Fruit fly (Drosophila melanogaster) whole organism, embryonic: ENCODE results near the gene CG31493.

Experiments used
- Antp ChIP-seq: fragments of 200-800 bp; sonication (Bioruptor generic); optimal IDR thresholded peaks from 3 replicates; lab custom pipeline; 2016; ENCODE audit warnings: missing biosample characterization, missing genetic modification characterization
- Bdp1 ChIP-seq: fragments of 200-800 bp; sonication (Bioruptor generic); optimal IDR thresholded peaks from 3 replicates; lab custom pipeline; 2016; ENCODE audit warnings: missing biosample characterization, missing genetic modification characterization
- Bgb ChIP-seq: fragments of 200-800 bp; sonication (Bioruptor generic); IDR thresholded peaks from 2 replicates; pipeline ENCODE4 v1.3.6; 2022; ENCODE audit warnings: missing biosample characterization, missing genetic modification characterization; ENCODE audit not compliant: partially characterized antibody
- CG10543 ChIP-seq: fragments of 200-800 bp; sonication (Bioruptor generic); optimal IDR thresholded peaks from 3 replicates; lab custom pipeline; 2017; ENCODE audit warnings: missing biosample characterization, mild to moderate bottlenecking, missing genetic modification characterization, moderate library complexity
- CG13424 ChIP-seq: fragments of 200-800 bp; sonication (Bioruptor generic); optimal IDR thresholded peaks from 2 replicates; lab custom pipeline; 2019; ENCODE audit warnings: missing biosample characterization, mild to moderate bottlenecking, missing genetic modification characterization, moderate library complexity
- CG15479 ChIP-seq: fragments of 200-800 bp; sonication (Bioruptor generic); optimal IDR thresholded peaks from 3 replicates; lab custom pipeline; 2019; ENCODE audit warnings: missing biosample characterization, mild to moderate bottlenecking, missing genetic modification characterization, moderate library complexity
- CG1603 ChIP-seq: fragments of 200-800 bp; sonication (Bioruptor generic); optimal IDR thresholded peaks from 2 replicates; lab custom pipeline; 2019; ENCODE audit warnings: missing biosample characterization, mild to moderate bottlenecking, missing genetic modification characterization, moderate library complexity
- CG17385 ChIP-seq: fragments of 200-800 bp; sonication (Bioruptor generic); optimal IDR thresholded peaks from 3 replicates; lab custom pipeline; 2018; ENCODE audit warnings: missing biosample characterization, mild to moderate bottlenecking, missing genetic modification characterization
- CG18011 ChIP-seq: fragments of 200-800 bp; sonication (Bioruptor generic); optimal IDR thresholded peaks from 2 replicates; lab custom pipeline; 2017; ENCODE audit warnings: missing biosample characterization, missing genetic modification characterization, mild to moderate bottlenecking, moderate library complexity, missing genotype
- CG18476 ChIP-seq: fragments of 200-800 bp; sonication (Bioruptor generic); optimal IDR thresholded peaks from 2 replicates; lab custom pipeline; 2016; ENCODE audit warnings: missing biosample characterization, mild to moderate bottlenecking, missing genetic modification characterization
- CG2120 ChIP-seq: fragments of 200-800 bp; sonication (Bioruptor generic); optimal IDR thresholded peaks from 3 replicates; lab custom pipeline; 2016; ENCODE audit warnings: missing biosample characterization, missing genetic modification characterization
- CG32532 ChIP-seq: fragments of 200-800 bp; sonication (Bioruptor generic); IDR thresholded peaks from 2 replicates; pipeline ENCODE4 v1.3.6; 2022; ENCODE audit warnings: missing biosample characterization, missing genetic modification characterization
- CG34376 ChIP-seq: fragments of 200-800 bp; sonication (Bioruptor generic); optimal IDR thresholded peaks from 2 replicates; lab custom pipeline; 2018; ENCODE audit warnings: missing biosample characterization, mild to moderate bottlenecking, missing genetic modification characterization
- CG43689 ChIP-seq: fragments of 200-800 bp; sonication (Bioruptor generic); IDR thresholded peaks from 2 replicates; pipeline ENCODE4 v1.3.6; 2022; ENCODE audit warnings: missing biosample characterization, missing genetic modification characterization
- CG4617 ChIP-seq: fragments of 200-800 bp; sonication (Bioruptor generic); optimal IDR thresholded peaks from 3 replicates; lab custom pipeline; 2016; ENCODE audit warnings: missing biosample characterization, missing genetic modification characterization, borderline replicate concordance
- CG5245 ChIP-seq: fragments of 200-800 bp; sonication (Bioruptor generic); optimal IDR thresholded peaks from 3 replicates; lab custom pipeline; 2016; ENCODE audit warnings: missing biosample characterization, missing genetic modification characterization
- CG6254 ChIP-seq: fragments of 200-800 bp; sonication (Bioruptor generic); optimal IDR thresholded peaks from 3 replicates; lab custom pipeline; 2017; ENCODE audit warnings: mild to moderate bottlenecking, missing biosample characterization, missing genetic modification reagents, missing genetic modification characterization
- CG7556 ChIP-seq: fragments of 200-800 bp; sonication (Bioruptor generic); optimal IDR thresholded peaks from 2 replicates; lab custom pipeline; 2017; ENCODE audit warnings: missing biosample characterization, mild to moderate bottlenecking, missing genetic modification characterization
- CG7745 ChIP-seq: fragments of 200-800 bp; sonication (Bioruptor generic); optimal IDR thresholded peaks from 2 replicates; lab custom pipeline; 2018; ENCODE audit warnings: missing biosample characterization, mild to moderate bottlenecking, missing genetic modification characterization, moderate library complexity
- CoRest ChIP-seq: fragments of 200-800 bp; sonication (Bioruptor generic); optimal IDR thresholded peaks from 3 replicates; lab custom pipeline; 2018; ENCODE audit warnings: missing biosample characterization, mild to moderate bottlenecking, missing genetic modification characterization, moderate library complexity
- Dbx ChIP-seq: fragments of 200-800 bp; sonication (Bioruptor generic); IDR thresholded peaks from 3 replicates; pipeline ENCODE4 v1.3.6; 2022; ENCODE audit warnings: missing biosample characterization, missing genetic modification characterization
- Med ChIP-seq: fragments of 200-800 bp; sonication (Bioruptor generic); peaks from one replicate; lab custom pipeline; 2016; ENCODE audit warnings: missing biosample characterization, missing genetic modification characterization, mild to moderate bottlenecking, inconsistent platforms, moderate library complexity
- Nf-YA ChIP-seq: fragments of 200-800 bp; sonication (Bioruptor generic); IDR thresholded peaks from 2 replicates; pipeline ENCODE4 v1.3.6; 2022; ENCODE audit warnings: missing biosample characterization, missing genetic modification characterization
- Ptx1 ChIP-seq: fragments of 200-800 bp; sonication (Bioruptor generic); IDR thresholded peaks from 2 replicates; pipeline ENCODE4 v1.3.6; 2022; ENCODE audit warnings: missing biosample characterization, missing genetic modification characterization
- Side ChIP-seq: fragments of 200-800 bp; sonication (Bioruptor generic); optimal IDR thresholded peaks from 2 replicates; lab custom pipeline; 2016; ENCODE audit warnings: missing biosample characterization, missing genetic modification characterization
- Sry-δ ChIP-seq: fragments of 200-800 bp; sonication (Bioruptor generic); optimal IDR thresholded peaks from 2 replicates; lab custom pipeline; 2016; ENCODE audit warnings: missing biosample characterization, missing genetic modification characterization
- YL-1 ChIP-seq: fragments of 200-800 bp; sonication (Bioruptor generic); optimal IDR thresholded peaks from 3 replicates; lab custom pipeline; 2017; ENCODE audit warnings: missing biosample characterization, mild to moderate bottlenecking, missing genetic modification characterization
- abd-A ChIP-seq: fragments of 200-800 bp; sonication (Bioruptor generic); optimal IDR thresholded peaks from 3 replicates; lab custom pipeline; 2019; ENCODE audit warnings: missing biosample characterization, mild to moderate bottlenecking, missing genetic modification characterization, moderate library complexity
- al ChIP-seq: fragments of 200-800 bp; sonication (Bioruptor generic); IDR thresholded peaks from 2 replicates; pipeline ENCODE4 v1.3.6; 2022; ENCODE audit warnings: missing biosample characterization, missing genetic modification characterization
- bbx ChIP-seq: fragments of 200-800 bp; sonication (Bioruptor generic); IDR thresholded peaks from 2 replicates; pipeline ENCODE4 v1.3.6; 2022; ENCODE audit warnings: missing biosample characterization, missing genetic modification characterization; ENCODE audit not compliant: partially characterized antibody
- cas ChIP-seq: fragments of 200-800 bp; sonication (Bioruptor generic); IDR thresholded peaks from 2 replicates; pipeline ENCODE4 v1.3.6; 2022; ENCODE audit warnings: missing biosample characterization, missing genetic modification characterization
- croc ChIP-seq: fragments of 200-800 bp; sonication (Bioruptor generic); conservative IDR thresholded peaks from 3 replicates; pipeline ENCODE4 v1.3.6; 2022; ENCODE audit warnings: missing biosample characterization, missing genetic modification characterization
- crol ChIP-seq: fragments of 200-800 bp; sonication (Bioruptor generic); IDR thresholded peaks from 2 replicates; pipeline ENCODE4 v1.3.6; 2022; ENCODE audit warnings: missing biosample characterization, missing genetic modification characterization
- cwo ChIP-seq: fragments of 200-800 bp; sonication (Bioruptor generic); optimal IDR thresholded peaks from 3 replicates; lab custom pipeline; 2017; ENCODE audit warnings: missing biosample characterization, missing genetic modification characterization, mild to moderate bottlenecking, moderate library complexity, missing genetic modification reagents
- jigr1 ChIP-seq: fragments of 200-800 bp; sonication (Bioruptor generic); IDR thresholded peaks from 3 replicates; pipeline ENCODE4 v1.3.6; 2022; ENCODE audit warnings: missing biosample characterization, missing genetic modification characterization
- kni ChIP-seq: fragments of 200-800 bp; sonication (Bioruptor generic); optimal IDR thresholded peaks from 3 replicates; lab custom pipeline; 2017; ENCODE audit warnings: mild to moderate bottlenecking, missing biosample characterization, missing genetic modification reagents, missing genetic modification characterization
- lov ChIP-seq, 2 experiments: fragments of 200-800 bp in 1 of 2; fragments of >200 bp in 1 of 2; sonication (Bioruptor generic) in 1 of 2; IDR thresholded peaks in 1 of 2; optimal IDR thresholded peaks in 1 of 2; 2 replicates in 1 of 2; 3 replicates in 1 of 2; pipeline versions ENCODE4 v1.3.6 to Lab custom; 2017 to 2022; ENCODE audit warnings: missing biosample characterization in 1 of 2, missing genetic modification characterization in 1 of 2
- mld ChIP-seq: fragments of 200-800 bp; sonication (Bioruptor generic); IDR thresholded peaks from 3 replicates; pipeline ENCODE4 v1.3.6; 2022; ENCODE audit warnings: missing biosample characterization, missing genetic modification characterization; ENCODE audit not compliant: partially characterized antibody
- nerfin-1 ChIP-seq: fragments of 200-800 bp; sonication (Bioruptor generic); optimal IDR thresholded peaks from 3 replicates; lab custom pipeline; 2019; ENCODE audit warnings: missing biosample characterization, mild to moderate bottlenecking, missing genetic modification characterization, moderate library complexity
- oc ChIP-seq: fragments of 200-800 bp; sonication (Bioruptor generic); optimal IDR thresholded peaks from 2 replicates; lab custom pipeline; 2018; ENCODE audit warnings: missing biosample characterization, mild to moderate bottlenecking, missing genetic modification characterization, moderate library complexity
- otp ChIP-seq: fragments of 200-800 bp; sonication (Bioruptor generic); IDR thresholded peaks from 3 replicates; pipeline ENCODE4, ENCODE4 v1.3.6; 2022; ENCODE audit warnings: missing biosample characterization, missing genetic modification characterization
- row ChIP-seq: fragments of 200-800 bp; sonication (Bioruptor generic); IDR thresholded peaks from 3 replicates; pipeline ENCODE4 v1.3.6; 2022; ENCODE audit warnings: missing biosample characterization, missing genetic modification characterization
- sd ChIP-seq: fragments of 200-800 bp; sonication (Bioruptor generic); optimal IDR thresholded peaks from 3 replicates; lab custom pipeline; 2018; ENCODE audit warnings: missing biosample characterization, mild to moderate bottlenecking, missing genetic modification characterization, moderate library complexity
- sob ChIP-seq: fragments of 200-800 bp; sonication (Bioruptor generic); IDR thresholded peaks from 2 replicates; pipeline ENCODE4 v1.3.6; 2022; ENCODE audit warnings: missing biosample characterization, missing genetic modification characterization
- sug ChIP-seq: fragments of 200-800 bp; optimal IDR thresholded peaks from 2 replicates; lab custom pipeline; 2019; ENCODE audit warnings: missing biosample characterization, mild to moderate bottlenecking, missing genetic modification characterization, moderate library complexity
- tup ChIP-seq: fragments of 200-800 bp; sonication (Bioruptor generic); optimal IDR thresholded peaks from 2 replicates; lab custom pipeline; 2016; ENCODE audit warnings: missing biosample characterization, mild to moderate bottlenecking, missing genetic modification characterization, moderate library complexity
- usp ChIP-seq: fragments of >200 bp; optimal IDR thresholded peaks from 2 replicates; lab custom pipeline; 2017; ENCODE audit warnings: missing biosample characterization, missing genetic modification characterization

CG31493 gene

dm6 chr3R:7124109-7124639, 7.2 kb upstream of the CG31493 start, which contains the start of the genes Alh and CG10098 (continued):
- peak; percentile 86 for TF ChIP-seq sug (tag; lab: Kevin White, UChicago)
- no peak; the same call in 2 of the 3 replicates for TF ChIP-seq jigr1 (GFP tag; lab: Robert Waterston, UW)
- TF ChIP-seq Sry-δ: peak; percentile 99
- peak; percentile 75; the same call in 2 of the 3 replicates for TF ChIP-seq otp (GFP tag; lab: Robert Waterston, UW)
- no peak; the same call in 2 of the 3 replicates for TF ChIP-seq mld (GFP tag; lab: Robert Waterston, UW)
- peak; percentile 90 for TF ChIP-seq Dbx
- TF ChIP-seq Antp (GFP tag; lab: Kevin White, UChicago): peak; percentile 91
- TF ChIP-seq Nf-YA (GFP tag; lab: Robert Waterston, UW): no peak
- peak; percentile 94 for TF ChIP-seq CG2120 (GFP tag; lab: Kevin White, UChicago)
- TF ChIP-seq lov (optimal IDR thresholded peaks at IDR 0.05; lab: Kevin White, UChicago): no peak
- TF ChIP-seq lov (GFP tag; IDR thresholded peaks at IDR 0.05; lab: Robert Waterston, UW): peak; percentile 63; the same call in 1 of the 3 replicates
- peak; percentile 67 for TF ChIP-seq CG43689 (GFP tag; lab: Robert Waterston, UW)
- TF ChIP-seq CG5245 (GFP tag; lab: Kevin White, UChicago): peak; percentile 68
- TF ChIP-seq CG7556: peak; percentile 69

- TF ChIP-seq CG1603 (tag; lab: Kevin White, UChicago): peak; percentile 89
- TF ChIP-seq Bdp1 (GFP tag; lab: Kevin White, UChicago): peak; percentile 90
- peak; percentile 74 for TF ChIP-seq CG34376
- peak; percentile 85 for TF ChIP-seq CG6254 (GFP tag; lab: Kevin White, UChicago)
- peak; percentile 65 for TF ChIP-seq cas (GFP tag; lab: Robert Waterston, UW)
- TF ChIP-seq al (GFP tag; lab: Robert Waterston, UW): no peak; the same call in 1 of the 2 replicates
- peak; percentile 90 for TF ChIP-seq abd-A (tag; lab: Kevin White, UChicago)
- TF ChIP-seq Med (GFP tag; lab: Kevin White, UChicago): peak; percentile 99
- TF ChIP-seq CG17385 (GFP tag; lab: Kevin White, UChicago): peak; percentile 84
- TF ChIP-seq usp: no peak
- peak; percentile 88 for TF ChIP-seq CG13424
- TF ChIP-seq croc (GFP tag; lab: Robert Waterston, UW): peak; percentile 77
- no peak for TF ChIP-seq bbx (GFP tag; lab: Robert Waterston, UW)
- TF ChIP-seq kni (GFP tag; lab: Kevin White, UChicago): peak; percentile 61
- TF ChIP-seq CG18011 (GFP tag; lab: Kevin White, UChicago): peak; percentile 77
- TF ChIP-seq row: peak; percentile 91
- TF ChIP-seq Side (GFP tag; lab: Kevin White, UChicago): peak; percentile 87
- peak; percentile 83 for TF ChIP-seq cwo (GFP tag; lab: Kevin White, UChicago)
- TF ChIP-seq YL-1: peak; percentile 49
- peak; percentile 67 for TF ChIP-seq CG10543
- peak; percentile 91 for TF ChIP-seq CG18476
- TF ChIP-seq CG7745: no peak
- peak; percentile 45; the same call in 1 of the 2 replicates for TF ChIP-seq crol (GFP tag; lab: Robert Waterston, UW)
- TF ChIP-seq tup (GFP tag; lab: Kevin White, UChicago): peak; percentile 78
- peak; percentile 88 for TF ChIP-seq CoRest (tag; lab: Kevin White, UChicago)
- TF ChIP-seq CG15479 (GFP tag; lab: Kevin White, UChicago): peak; percentile 20
- no peak for TF ChIP-seq Bgb (GFP tag; lab: Robert Waterston, UW)
- peak; percentile 90 for TF ChIP-seq Ptx1 (GFP tag; lab: Robert Waterston, UW)
- TF ChIP-seq nerfin-1: peak; percentile 80
- peak; percentile 88 for TF ChIP-seq sob (GFP tag; lab: Robert Waterston, UW)
- TF ChIP-seq oc (tag; lab: Kevin White, UChicago): peak; percentile 91
- peak; percentile 87 for TF ChIP-seq Dbx
- peak; percentile 88 for TF ChIP-seq CG2120 (GFP tag; lab: Kevin White, UChicago)
- peak; percentile 78 for TF ChIP-seq CG4617 (GFP tag; lab: Kevin White, UChicago)
- peak; percentile 91 for TF ChIP-seq CG32532 (GFP tag; lab: Robert Waterston, UW)
- peak; percentile 55 for TF ChIP-seq sd
These were observed 3.4 kb upstream of the CG31493 start, which contains the start of gene CG10068 for dm6 chr3R:7127966-7128365. CG10068 (minus strand) TSS chr3R:7128027.
